Worm (Caenorhabditis elegans) whole organism, L3 larva: ENCODE measurements around the gene aps-2.

Source experiments
- ceh-16 ChIP-seq: sonication (generic microtip); optimal IDR thresholded peaks from 2 replicates; lab custom pipeline; 2017; ENCODE audit warnings: missing biosample characterization, missing genetic modification characterization
- ceh-82 ChIP-seq: fragments of 150-350 bp; optimal IDR thresholded peaks from 2 replicates; lab custom pipeline; 2014; ENCODE audit warnings: missing biosample characterization, missing genetic modification characterization
- ceh-9 ChIP-seq: sonication (generic microtip); optimal IDR thresholded peaks from 2 replicates; lab custom pipeline; 2018; ENCODE audit warnings: missing biosample characterization, missing genetic modification characterization
- egl-27 ChIP-seq: sonication (generic microtip); optimal IDR thresholded peaks from 4 replicates; lab custom pipeline; 2017; ENCODE audit warnings: missing biosample characterization, missing genetic modification reagents, missing genetic modification characterization
- elt-1 ChIP-seq: fragments of 150-350 bp; optimal IDR thresholded peaks from 2 replicates; lab custom pipeline; 2014; ENCODE audit warnings: missing biosample characterization, missing genetic modification characterization
- elt-2 ChIP-seq: sonication (generic microtip); optimal IDR thresholded peaks from 2 replicates; lab custom pipeline; 2016; ENCODE audit warnings: missing genetic modification reagents, mild to moderate bottlenecking, missing genetic modification characterization, missing compliant biosample characterization
- elt-3 ChIP-seq, 3 experiments: fragments of 150-350 bp in 1 of 3; sonication (generic microtip) in 2 of 3; optimal IDR thresholded peaks; 2 replicates in 2 of 3; 4 replicates in 1 of 3; lab custom pipeline; 2014 to 2017; ENCODE audit warnings: missing biosample characterization in 3 of 3, missing genetic modification characterization in 3 of 3
- hmg-11 ChIP-seq: sonication (generic microtip); optimal IDR thresholded peaks from 2 replicates; lab custom pipeline; 2016; ENCODE audit warnings: missing genetic modification characterization, missing compliant biosample characterization
- jun-1 ChIP-seq: fragments of 150-350 bp; optimal IDR thresholded peaks from 2 replicates; lab custom pipeline; 2014; ENCODE audit warnings: missing biosample characterization, missing genetic modification reagents, missing genetic modification characterization
- nhr-67 ChIP-seq: fragments of 150-350 bp; optimal IDR thresholded peaks from 2 replicates; lab custom pipeline; 2014; ENCODE audit warnings: missing biosample characterization, missing genetic modification characterization
- snpc-4 ChIP-seq: fragments of 150-350 bp; optimal IDR thresholded peaks from 2 replicates; lab custom pipeline; 2014; ENCODE audit warnings: missing biosample characterization, missing genetic modification characterization
- unc-62 ChIP-seq: fragments of 150-350 bp; sonication (generic microtip); optimal IDR thresholded peaks from 4 replicates; lab custom pipeline; 2014; ENCODE audit warnings: missing biosample characterization, missing genetic modification reagents, missing genetic modification characterization
- ztf-11 ChIP-seq: fragments of 150-350 bp; optimal IDR thresholded peaks from 2 replicates; lab custom pipeline; 2014; ENCODE audit warnings: missing biosample characterization, missing genetic modification characterization

DNA sequence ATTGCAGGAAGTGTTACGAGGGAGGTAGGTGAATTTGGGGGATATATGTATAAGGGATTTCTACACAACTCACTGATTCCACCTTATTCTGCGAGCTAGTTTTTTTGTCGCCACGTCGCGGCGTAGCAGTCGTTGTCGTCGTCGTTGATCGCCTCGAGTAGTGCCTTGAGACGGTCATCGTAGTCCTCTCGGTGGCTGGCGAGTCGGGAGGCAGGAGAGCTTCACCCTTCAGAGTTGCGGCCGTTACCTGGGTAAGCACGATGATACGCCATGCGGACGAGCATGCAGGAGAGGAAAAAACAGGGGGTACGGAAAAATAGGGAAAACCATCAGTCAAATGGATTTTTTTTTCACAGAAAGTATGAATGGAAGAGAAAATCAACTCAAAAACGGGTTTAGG is 44.9 kb upstream of the aps-2 start:
- no peak for TF ChIP-seq unc-62 (GFP tag; lab: Kevin White, UChicago)
- no peak for TF ChIP-seq ceh-16 (tag; lab: Kevin White, UChicago)
- TF ChIP-seq hmg-11 (tag; lab: Kevin White, UChicago) = no peak
- TF ChIP-seq elt-2 (tag; lab: Kevin White, UChicago) = no peak
- TF ChIP-seq ztf-11 = no peak
- no peak for TF ChIP-seq egl-27 (tag; lab: Kevin White, UChicago)
- no peak for TF ChIP-seq elt-3 (tag; optimal IDR thresholded peaks at IDR 0.05; lab: Kevin White, UChicago)
- no peak for TF ChIP-seq ceh-9 (tag; lab: Kevin White, UChicago)
- TF ChIP-seq nhr-67 (tag; lab: Kevin White, UChicago) = no peak
- no peak for TF ChIP-seq snpc-4 (tag; lab: Kevin White, UChicago)
- no peak for TF ChIP-seq elt-1 (tag; lab: Kevin White, UChicago)
- no peak for TF ChIP-seq jun-1 (tag; lab: Kevin White, UChicago)
- TF ChIP-seq ceh-82 (tag; lab: Kevin White, UChicago) = no peak
